Worm (Caenorhabditis elegans) whole organism, late embryonic: Measurements from ENCODE around the gene B0496.6.

Source experiments
- F13H6.1 ChIP-seq: sonication (generic microtip); optimal IDR thresholded peaks from 2 replicates; lab custom pipeline; 2016; ENCODE audit warnings: missing genetic modification characterization, missing compliant biosample characterization
- ceh-30 ChIP-seq: fragments of 150-350 bp; optimal IDR thresholded peaks from 2 replicates; lab custom pipeline; 2014; ENCODE audit warnings: missing biosample characterization, missing genetic modification characterization
- ceh-34 ChIP-seq: sonication (generic microtip); optimal IDR thresholded peaks from 2 replicates; lab custom pipeline; 2016; ENCODE audit warnings: mild to moderate bottlenecking, missing genetic modification characterization, missing compliant biosample characterization
- ceh-9 ChIP-seq: sonication (generic microtip); optimal IDR thresholded peaks from 2 replicates; lab custom pipeline; 2016; ENCODE audit warnings: mild to moderate bottlenecking, missing genetic modification characterization, inconsistent platforms, missing compliant biosample characterization
- dve-1 ChIP-seq: sonication (generic microtip); optimal IDR thresholded peaks from 2 replicates; lab custom pipeline; 2017; ENCODE audit warnings: antibody characterized with exemption, mild to moderate bottlenecking, missing genetic modification characterization, missing compliant biosample characterization
- ets-4 ChIP-seq: sonication (generic microtip); optimal IDR thresholded peaks from 2 replicates; lab custom pipeline; 2016; ENCODE audit warnings: missing genetic modification characterization, missing compliant biosample characterization
- pat-9 ChIP-seq: fragments of 200-800 bp; sonication (Bioruptor generic); optimal IDR thresholded peaks from 2 replicates; lab custom pipeline; 2018; ENCODE audit warnings: mild to moderate bottlenecking, missing genetic modification characterization, moderate library complexity, missing compliant biosample characterization
- pax-1 ChIP-seq: fragments of 150-350 bp; optimal IDR thresholded peaks from 2 replicates; lab custom pipeline; 2014; ENCODE audit warnings: missing biosample characterization, missing genetic modification characterization
- pqm-1 ChIP-seq: sonication (generic microtip); optimal IDR thresholded peaks from 2 replicates; lab custom pipeline; 2016; ENCODE audit warnings: missing genetic modification characterization, missing compliant biosample characterization
- tbx-2 ChIP-seq: sonication (generic microtip); optimal IDR thresholded peaks from 2 replicates; lab custom pipeline; 2016; ENCODE audit warnings: missing genetic modification characterization, missing compliant biosample characterization
- unc-3 ChIP-seq, 2 experiments: fragments of 200-800 bp in 1 of 2; sonication (Bioruptor generic) in 1 of 2; sonication (generic microtip) in 1 of 2; conservative IDR thresholded peaks in 1 of 2; optimal IDR thresholded peaks in 1 of 2; 2 replicates each; pipeline versions ENCODE4 v1.3.6 to Lab custom; 2016 to 2022; ENCODE audit warnings: missing compliant biosample characterization in 2 of 2, missing genetic modification characterization in 2 of 2, missing genetic modification reagents in 1 of 2
- ztf-16 ChIP-seq: sonication (generic microtip); optimal IDR thresholded peaks from 2 replicates; lab custom pipeline; 2017; ENCODE audit warnings: missing genetic modification characterization, missing compliant biosample characterization

DNA sequence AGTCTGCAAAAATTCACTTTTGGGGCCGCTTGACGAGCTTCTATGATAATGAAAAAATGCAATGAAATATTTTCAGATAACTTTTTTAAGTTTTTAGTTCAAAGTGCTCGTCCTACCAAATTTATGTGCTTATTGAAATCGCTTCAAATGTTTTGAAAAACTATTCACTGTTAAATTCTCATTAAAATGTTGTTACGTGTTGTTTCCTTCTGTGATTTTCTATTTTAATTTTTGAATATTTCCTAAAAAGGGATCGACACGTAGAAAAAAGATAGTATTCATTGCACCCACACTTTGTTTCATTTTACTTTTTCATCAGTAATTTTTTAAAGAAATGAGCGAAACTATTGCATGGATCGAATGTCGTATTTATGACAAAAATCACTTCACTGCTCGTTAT lies at the start of gene B0496.6:
- TF ChIP-seq ztf-16 (tag; lab: Kevin White, UChicago) = no peak
- TF ChIP-seq pax-1 = no peak
- TF ChIP-seq dve-1 (tag; lab: Kevin White, UChicago) = no peak
- no peak for TF ChIP-seq F13H6.1 (tag; lab: Kevin White, UChicago)
- no peak for TF ChIP-seq pat-9 (tag; lab: Kevin White, UChicago)
- TF ChIP-seq ceh-30 (tag; lab: Kevin White, UChicago) = no peak
- TF ChIP-seq ceh-9 (tag; lab: Kevin White, UChicago) = no peak
- no peak for TF ChIP-seq unc-3 (GFP tag; conservative IDR thresholded peaks at IDR 0.05; lab: Robert Waterston, UW)
- TF ChIP-seq unc-3 (tag; optimal IDR thresholded peaks at IDR 0.05; lab: Kevin White, UChicago) = no peak
- TF ChIP-seq pqm-1 = no peak
- TF ChIP-seq ets-4 (tag; lab: Kevin White, UChicago) = no peak
- no peak for TF ChIP-seq ceh-34
- no peak for TF ChIP-seq tbx-2 (tag; lab: Kevin White, UChicago)
